Worm (Caenorhabditis elegans) whole organism, young adult: ENCODE data around the gene E02H4.2.
A peak's percentile ranks its signal among the peaks of the same experiment; 100 is the strongest.

Experiments used
- B0035.1 ChIP-seq: sonication (generic microtip); optimal IDR thresholded peaks from 2 replicates; lab custom pipeline; 2016; ENCODE audit warnings: missing genetic modification characterization, mild to moderate bottlenecking, missing compliant biosample characterization, missing genotype, missing genetic modification reagents
- C17E4.6 ChIP-seq: fragments of 200-800 bp; sonication (Bioruptor generic); IDR thresholded peaks from 2 replicates; pipeline ENCODE4 v1.3.6; 2022; ENCODE audit warnings: missing genetic modification reagents, missing genetic modification characterization, missing compliant biosample characterization
- F10E7.11 ChIP-seq: sonication (generic microtip); optimal IDR thresholded peaks from 2 replicates; lab custom pipeline; 2017; ENCODE audit warnings: mild to moderate bottlenecking, missing genetic modification characterization, moderate library complexity, missing compliant biosample characterization
- F33H1.4 ChIP-seq: fragments of 200-800 bp; sonication (Bioruptor generic); IDR thresholded peaks from 2 replicates; pipeline ENCODE4 v1.3.6; 2022; ENCODE audit warnings: missing genetic modification reagents, missing genetic modification characterization, missing compliant biosample characterization
- F39B2.1 ChIP-seq: fragments of 200-800 bp; sonication (Bioruptor generic); IDR thresholded peaks from 2 replicates; pipeline ENCODE4 v1.3.6; 2022; ENCODE audit warnings: missing genetic modification reagents, missing genetic modification characterization, missing compliant biosample characterization
- F49E8.2 ChIP-seq: sonication (generic microtip); optimal IDR thresholded peaks from 3 replicates; lab custom pipeline; 2017; ENCODE audit warnings: missing genetic modification characterization, mild to moderate bottlenecking, missing compliant biosample characterization, antibody characterized with exemption, moderate library complexity; ENCODE audit not compliant: insufficient read depth
- F57C9.4 ChIP-seq: sonication (generic microtip); optimal IDR thresholded peaks from 2 replicates; lab custom pipeline; 2017; ENCODE audit warnings: mild to moderate bottlenecking, missing genetic modification characterization, missing compliant biosample characterization
- K12H6.12 ChIP-seq: fragments of 200-800 bp; sonication (Bioruptor generic); optimal IDR thresholded peaks from 2 replicates; lab custom pipeline; 2018; ENCODE audit warnings: mild to moderate bottlenecking, missing genetic modification characterization, missing compliant biosample characterization
- T07F8.4 ChIP-seq: sonication (generic microtip); optimal IDR thresholded peaks from 2 replicates; lab custom pipeline; 2016; ENCODE audit warnings: mild to moderate bottlenecking, missing genetic modification characterization, moderate library complexity, missing compliant biosample characterization
- T26A5.8 ChIP-seq: sonication (generic microtip); optimal IDR thresholded peaks from 2 replicates; lab custom pipeline; 2016; ENCODE audit warnings: missing genetic modification characterization, missing compliant biosample characterization
- Y56A3A.18 ChIP-seq: fragments of 200-800 bp; sonication (Bioruptor generic); IDR thresholded peaks from 2 replicates; pipeline ENCODE4 v1.3.6; 2022; ENCODE audit warnings: missing genetic modification reagents, missing genetic modification characterization, missing compliant biosample characterization
- ZK185.1 ChIP-seq: sonication (generic microtip); optimal IDR thresholded peaks from 2 replicates; lab custom pipeline; 2016; ENCODE audit warnings: mild to moderate bottlenecking, missing genetic modification characterization, missing compliant biosample characterization; ENCODE audit not compliant: poor library complexity, severe bottlenecking
- ama-1 ChIP-seq, 3 experiments: fragments of 150-350 bp in 1 of 3; sonication (generic microtip) in 2 of 3; optimal IDR thresholded peaks; 2 replicates each; lab custom pipeline; 2014 to 2018; ENCODE audit warnings: missing biosample characterization in 2 of 3, missing genetic modification characterization in 2 of 3, missing genetic modification reagents in 2 of 3
- atf-7 ChIP-seq: sonication (generic microtip); optimal IDR thresholded peaks from 2 replicates; lab custom pipeline; 2017; ENCODE audit warnings: mild to moderate bottlenecking, missing genetic modification characterization, missing compliant biosample characterization
- attf-6 ChIP-seq: fragments of 200-800 bp; sonication (Bioruptor generic); IDR thresholded peaks from 2 replicates; pipeline ENCODE4 v1.3.6; 2022; ENCODE audit warnings: missing genetic modification reagents, missing genetic modification characterization, missing compliant biosample characterization
- ceh-100 ChIP-seq: fragments of 200-800 bp; sonication (Bioruptor generic); IDR thresholded peaks from 2 replicates; pipeline ENCODE4 v1.3.6; 2022; ENCODE audit warnings: missing genetic modification reagents, missing genetic modification characterization, missing compliant biosample characterization
- ceh-27 ChIP-seq: fragments of 200-800 bp; sonication (Bioruptor generic); optimal IDR thresholded peaks from 2 replicates; lab custom pipeline; 2018; ENCODE audit warnings: mild to moderate bottlenecking, missing genetic modification characterization, moderate library complexity, missing compliant biosample characterization
- ceh-40 ChIP-seq: fragments of 200-800 bp; sonication (Bioruptor generic); IDR thresholded peaks from 2 replicates; pipeline ENCODE4 v1.3.6; 2022; ENCODE audit warnings: missing genetic modification characterization, missing compliant biosample characterization
- ceh-79 ChIP-seq: sonication (generic microtip); optimal IDR thresholded peaks from 2 replicates; lab custom pipeline; 2017; ENCODE audit warnings: mild to moderate bottlenecking, missing genetic modification characterization, missing compliant biosample characterization
- dpff-1 ChIP-seq: sonication (generic microtip); optimal IDR thresholded peaks from 2 replicates; lab custom pipeline; 2017; ENCODE audit warnings: mild to moderate bottlenecking, missing genetic modification characterization, missing compliant biosample characterization
- egl-44 ChIP-seq: fragments of 200-800 bp; sonication (Bioruptor generic); IDR thresholded peaks from 2 replicates; pipeline ENCODE4 v1.3.6; 2022; ENCODE audit warnings: missing genetic modification reagents, missing genetic modification characterization, missing compliant biosample characterization
- ekl-4 ChIP-seq: fragments of 200-800 bp; sonication (Bioruptor generic); IDR thresholded peaks from 2 replicates; pipeline ENCODE4 v1.3.6; 2022; ENCODE audit warnings: missing genetic modification reagents, missing genetic modification characterization, missing compliant biosample characterization
- ets-4 ChIP-seq: fragments of 200-800 bp; sonication (Bioruptor generic); optimal IDR thresholded peaks from 2 replicates; lab custom pipeline; 2018; ENCODE audit warnings: mild to moderate bottlenecking, missing genetic modification characterization, missing compliant biosample characterization
- gei-17 ChIP-seq: fragments of 200-800 bp; sonication (Bioruptor generic); optimal IDR thresholded peaks from 2 replicates; lab custom pipeline; 2018; ENCODE audit warnings: mild to moderate bottlenecking, missing genetic modification characterization, missing compliant biosample characterization
- hlh-12 ChIP-seq: sonication (generic microtip); optimal IDR thresholded peaks from 2 replicates; lab custom pipeline; 2016; ENCODE audit warnings: missing genetic modification characterization, missing compliant biosample characterization
- hrde-1 ChIP-seq: sonication (generic microtip); optimal IDR thresholded peaks from 2 replicates; lab custom pipeline; 2016; ENCODE audit warnings: missing genetic modification characterization, mild to moderate bottlenecking, missing compliant biosample characterization, moderate library complexity, missing genotype, missing genetic modification reagents, borderline replicate concordance
- hsf-1 ChIP-seq: fragments of 200-800 bp; sonication (Bioruptor generic); IDR thresholded peaks from 2 replicates; pipeline ENCODE4 v1.3.6; 2022; ENCODE audit warnings: missing genetic modification reagents, missing genetic modification characterization, missing compliant biosample characterization
- lin-26 ChIP-seq: fragments of 200-800 bp; sonication (Bioruptor generic); IDR thresholded peaks from 2 replicates; pipeline ENCODE4 v1.3.6; 2022; ENCODE audit warnings: missing genetic modification reagents, missing genetic modification characterization, missing compliant biosample characterization
- lin-35 ChIP-seq, 3 experiments: fragments of 150-350 bp in 2 of 3; sonication (generic microtip) in 1 of 3; optimal IDR thresholded peaks; 2 replicates each; lab custom pipeline; 2014 to 2018; ENCODE audit warnings: missing biosample characterization in 3 of 3, missing genetic modification characterization in 3 of 3, missing genetic modification reagents in 3 of 3
- lsl-1 ChIP-seq: fragments of 200-800 bp; sonication (Bioruptor generic); optimal IDR thresholded peaks from 2 replicates; lab custom pipeline; 2018; ENCODE audit warnings: mild to moderate bottlenecking, missing genetic modification characterization, moderate library complexity, missing compliant biosample characterization
- madf-3 ChIP-seq: fragments of 200-800 bp; sonication (Bioruptor generic); IDR thresholded peaks from 2 replicates; pipeline ENCODE4 v1.3.6; 2022; ENCODE audit warnings: missing genetic modification reagents, missing genetic modification characterization, missing compliant biosample characterization
- madf-8 ChIP-seq: fragments of 200-800 bp; sonication (Bioruptor generic); conservative IDR thresholded peaks from 2 replicates; pipeline ENCODE4 v1.3.6; 2022; ENCODE audit warnings: missing genetic modification reagents, missing genetic modification characterization, missing compliant biosample characterization
- mel-28 ChIP-seq: sonication (generic microtip); optimal IDR thresholded peaks from 2 replicates; lab custom pipeline; 2016; ENCODE audit warnings: borderline replicate concordance, mild to moderate bottlenecking, missing genetic modification characterization, missing compliant biosample characterization
- mes-4 ChIP-seq: sonication (generic microtip); optimal IDR thresholded peaks from 2 replicates; lab custom pipeline; 2016; ENCODE audit warnings: missing genotype, missing genetic modification characterization, missing compliant biosample characterization
- mxl-1 ChIP-seq: sonication (generic microtip); optimal IDR thresholded peaks from 2 replicates; lab custom pipeline; 2016; ENCODE audit warnings: missing genetic modification characterization, missing compliant biosample characterization
- pbrm-1 ChIP-seq: fragments of 200-800 bp; sonication (Bioruptor generic); IDR thresholded peaks from 2 replicates; pipeline ENCODE4 v1.3.6; 2022; ENCODE audit warnings: missing genetic modification reagents, missing genetic modification characterization, missing compliant biosample characterization
- pha-4 ChIP-seq: fragments of 150-350 bp; sonication (generic microtip); optimal IDR thresholded peaks from 2 replicates; lab custom pipeline; 2014; ENCODE audit warnings: missing biosample characterization, missing genetic modification reagents, missing genetic modification characterization
- rcor-1 ChIP-seq: fragments of 200-800 bp; sonication (Bioruptor generic); IDR thresholded peaks from 2 replicates; pipeline ENCODE4 v1.3.6; 2022; ENCODE audit warnings: missing genetic modification reagents, missing genetic modification characterization, missing compliant biosample characterization
- rpc-1 ChIP-seq, 2 experiments: fragments of 150-350 bp in 1 of 2; sonication (generic microtip) in 1 of 2; optimal IDR thresholded peaks; 2 replicates each; lab custom pipeline; 2014 to 2018; ENCODE audit warnings: missing biosample characterization in 1 of 2, missing genetic modification characterization in 1 of 2, missing genetic modification reagents in 1 of 2, missing genotype in 1 of 2
- snpc-3.4 ChIP-seq: sonication (generic microtip); optimal IDR thresholded peaks from 2 replicates; lab custom pipeline; 2017; ENCODE audit warnings: missing genetic modification characterization, mild to moderate bottlenecking, missing compliant biosample characterization, antibody characterized with exemption, moderate library complexity, missing genotype, missing genetic modification reagents
- tbx-9 ChIP-seq: sonication (generic microtip); optimal IDR thresholded peaks from 2 replicates; lab custom pipeline; 2016; ENCODE audit warnings: borderline replicate concordance, missing genetic modification characterization, inconsistent platforms, missing compliant biosample characterization
- tlf-1 ChIP-seq: fragments of 200-800 bp; sonication (Bioruptor generic); optimal IDR thresholded peaks from 2 replicates; lab custom pipeline; 2018; ENCODE audit warnings: mild to moderate bottlenecking, missing genetic modification characterization, missing compliant biosample characterization
- xnd-1 ChIP-seq: sonication (generic microtip); optimal IDR thresholded peaks from 2 replicates; lab custom pipeline; 2016; ENCODE audit warnings: missing genotype, missing genetic modification reagents, missing genetic modification characterization, missing compliant biosample characterization
- ztf-18 ChIP-seq: sonication (generic microtip); optimal IDR thresholded peaks from 2 replicates; lab custom pipeline; 2016; ENCODE audit warnings: missing genotype, mild to moderate bottlenecking, missing genetic modification characterization, missing compliant biosample characterization

E02H4.2 gene

DNA sequence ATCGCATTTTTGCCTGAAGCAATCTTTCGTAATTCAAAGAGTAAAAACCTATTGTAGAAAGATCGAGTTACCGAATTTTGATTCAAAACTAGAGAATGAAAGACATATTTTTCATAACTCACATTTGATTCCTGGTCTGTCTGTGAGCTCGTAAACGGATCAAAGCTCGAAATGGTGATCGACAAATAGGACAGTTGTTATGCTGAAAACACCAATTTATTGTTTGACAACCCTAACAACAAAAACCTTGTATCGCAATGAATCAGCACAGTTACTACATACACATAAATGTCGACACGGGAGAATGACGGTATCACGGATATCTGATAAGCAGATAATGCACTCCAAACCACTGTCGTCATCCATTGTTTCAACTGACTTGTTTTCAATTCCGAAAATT lies 28.2 kb upstream of the E02H4.2 start:
- TF ChIP-seq F10E7.11 (tag; lab: Kevin White, UChicago), result no peak
- TF ChIP-seq pha-4, result no peak
- no peak for TF ChIP-seq Y56A3A.18 (GFP tag; lab: Robert Waterston, UW)
- TF ChIP-seq ztf-18 (tag; lab: Kevin White, UChicago), result no peak
- TF ChIP-seq xnd-1, result no peak
- TF ChIP-seq lsl-1 (GFP tag; lab: Kevin White, UChicago), result no peak
- TF ChIP-seq tbx-9 (tag; lab: Kevin White, UChicago), result no peak
- TF ChIP-seq K12H6.12 (tag; lab: Kevin White, UChicago), result no peak
- no peak for TF ChIP-seq egl-44 (GFP tag; lab: Robert Waterston, UW)
- TF ChIP-seq ZK185.1 (tag; lab: Kevin White, UChicago), result no peak
- no peak for TF ChIP-seq T07F8.4 (tag; lab: Kevin White, UChicago)
- TF ChIP-seq hlh-12 (tag; lab: Kevin White, UChicago), result no peak
- TF ChIP-seq gei-17 (GFP tag; lab: Kevin White, UChicago), result no peak
- TF ChIP-seq attf-6 (GFP tag; lab: Robert Waterston, UW), result no peak
- no peak for TF ChIP-seq lin-26 (GFP tag; lab: Robert Waterston, UW)
- TF ChIP-seq F49E8.2, result no peak
- no peak for TF ChIP-seq ets-4 (GFP tag; lab: Kevin White, UChicago)
- no peak for TF ChIP-seq C17E4.6 (GFP tag; lab: Robert Waterston, UW)
- no peak for TF ChIP-seq madf-8
- no peak for TF ChIP-seq ama-1 (optimal IDR thresholded peaks at IDR 0.05; lab: Kevin White, UChicago)
- TF ChIP-seq ama-1 (GFP tag; optimal IDR thresholded peaks at IDR 0.05; lab: Kevin White, UChicago), result no peak
- TF ChIP-seq, all 124 proteins: peak for 0

DNA sequence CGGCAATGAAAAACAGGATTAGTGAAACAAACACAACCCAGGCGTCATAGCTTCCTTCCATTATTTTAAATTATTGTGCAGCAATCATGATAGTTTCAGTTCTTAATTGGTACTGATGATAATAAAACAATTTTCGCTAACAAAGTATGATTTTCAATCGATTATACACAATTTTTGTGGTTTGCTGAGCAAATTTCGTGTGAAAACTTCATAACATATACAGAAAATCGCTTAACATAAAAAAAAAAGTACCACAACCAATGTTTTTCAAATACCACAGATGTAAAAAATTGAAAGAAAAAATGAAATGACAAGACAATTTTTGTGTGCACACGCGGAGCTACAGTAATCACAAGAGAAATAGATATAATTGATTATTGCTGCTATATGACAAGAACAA lies 26.2 kb upstream of the E02H4.2 start, which contains the start of gene gphr-2:
Gene gphr-2, minus strand, starts transcription at position 101 of the 400 bp plus-strand sequence.
- TF ChIP-seq ceh-40 (GFP tag; lab: Robert Waterston, UW), result no peak
- TF ChIP-seq madf-8, result no peak
- no peak for TF ChIP-seq F33H1.4 (GFP tag; lab: Robert Waterston, UW)
- TF ChIP-seq F49E8.2, result no peak
- no peak for TF ChIP-seq rpc-1 (optimal IDR thresholded peaks at IDR 0.05; lab: Kevin White, UChicago)
- TF ChIP-seq rpc-1 (tag; optimal IDR thresholded peaks at IDR 0.05; lab: Kevin White, UChicago), result no peak
- no peak for TF ChIP-seq madf-3 (GFP tag; lab: Robert Waterston, UW)
- TF ChIP-seq ama-1 (optimal IDR thresholded peaks at IDR 0.05; lab: Kevin White, UChicago), result no peak
- no peak for TF ChIP-seq ama-1 (GFP tag; optimal IDR thresholded peaks at IDR 0.05; lab: Kevin White, UChicago)
- TF ChIP-seq lin-35 (GFP tag; optimal IDR thresholded peaks at IDR 0.05; lab: Kevin White, UChicago), result no peak
- TF ChIP-seq, all 124 proteins: peak for 0

DNA sequence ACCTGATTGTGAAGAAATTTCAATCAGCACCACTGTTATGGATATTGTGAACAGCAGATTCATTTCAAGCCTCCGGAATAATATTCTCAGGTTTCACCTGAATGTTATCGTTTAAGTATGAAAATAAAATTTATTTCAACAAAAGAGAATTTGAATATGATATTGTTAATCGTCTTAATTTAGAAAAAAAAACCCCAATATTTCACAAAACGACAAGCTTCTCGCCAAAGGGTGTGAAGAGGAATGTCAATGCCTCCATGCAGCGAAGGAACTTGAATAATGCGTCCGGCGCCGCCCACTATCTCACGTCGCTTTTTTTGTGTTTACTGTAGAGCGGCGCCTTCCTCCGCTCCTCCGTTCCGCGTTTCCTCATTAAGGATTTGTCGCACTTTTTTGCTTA lies 21.7 kb upstream of the E02H4.2 start, which contains the start of gene C11H1.5:
Gene C11H1.5, minus strand, starts transcription at position 101 of the 400 bp plus-strand sequence.
- no peak for TF ChIP-seq snpc-3.4 (tag; lab: Kevin White, UChicago)
- TF ChIP-seq T26A5.8 (tag; lab: Kevin White, UChicago), result no peak
- TF ChIP-seq atf-7 (tag; lab: Kevin White, UChicago), result no peak
- no peak for TF ChIP-seq rcor-1 (GFP tag; lab: Robert Waterston, UW)
- TF ChIP-seq ceh-27 (GFP tag; lab: Kevin White, UChicago), result no peak
- TF ChIP-seq mel-28 (tag; lab: Kevin White, UChicago), result no peak
- TF ChIP-seq mes-4, result no peak
- TF ChIP-seq F10E7.11 (tag; lab: Kevin White, UChicago), result no peak
- TF ChIP-seq pha-4, result no peak
- no peak for TF ChIP-seq B0035.1

DNA sequence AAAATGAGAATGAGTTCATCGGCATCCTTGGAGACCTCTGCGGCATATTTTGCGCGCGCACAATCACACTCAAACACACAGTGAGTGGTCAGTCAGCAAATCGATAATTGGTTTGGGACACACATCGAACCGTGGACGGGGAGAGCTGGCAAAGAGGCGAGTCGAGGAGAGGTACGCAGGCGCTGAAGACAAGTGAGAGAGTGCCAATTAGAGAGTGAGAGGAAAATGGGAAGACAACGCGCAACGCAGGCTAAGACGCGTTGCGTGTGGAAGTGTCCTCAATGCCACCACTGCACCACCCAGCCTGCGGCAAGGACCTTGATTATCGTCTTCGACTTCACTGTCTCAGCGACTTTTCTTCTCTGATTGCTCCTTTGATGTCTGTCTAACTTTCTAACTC lies 15.8 kb upstream of the E02H4.2 start:
- TF ChIP-seq hrde-1 (tag; lab: Kevin White, UChicago) (no peak), pbrm-1 (GFP tag; lab: Robert Waterston, UW) (0 out of 2 replicates have a peak, but pooled peaks have one; percentile 43), F39B2.1 (GFP tag; lab: Robert Waterston, UW) (no peak), tlf-1 (GFP tag; lab: Kevin White, UChicago) (no peak), mxl-1 (no peak), ceh-100 (GFP tag; lab: Robert Waterston, UW) (no peak), hsf-1 (GFP tag; lab: Robert Waterston, UW) (no peak), F57C9.4 (tag; lab: Kevin White, UChicago) (no peak), dpff-1 (tag; lab: Kevin White, UChicago) (no peak), ekl-4 (GFP tag; lab: Robert Waterston, UW) (0 out of 2 replicates have a peak, but pooled peaks have one; percentile 43), mes-4 (no peak), ceh-79 (tag; lab: Kevin White, UChicago) (no peak)
